Worm (Caenorhabditis elegans) whole organism, L4/young adult: ENCODE results near the gene dpy-19.

Experiments used
- W03F9.2 ChIP-seq: fragments of 150-350 bp; optimal IDR thresholded peaks from 2 replicates; lab custom pipeline; 2014; ENCODE audit warnings: missing biosample characterization, missing genetic modification characterization
- dao-5 ChIP-seq: sonication (generic microtip); optimal IDR thresholded peaks from 2 replicates; lab custom pipeline; 2016; ENCODE audit warnings: missing genotype, missing genetic modification characterization, moderate library complexity, missing compliant biosample characterization
- him-1 ChIP-seq: sonication (generic microtip); optimal IDR thresholded peaks from 2 replicates; lab custom pipeline; 2016; ENCODE audit warnings: missing genotype, missing genetic modification reagents, missing genetic modification characterization, missing compliant biosample characterization

dpy-19 gene

ce11 chrIII:8667382-8667781 lies at the start of gene dpy-19:
TSS of gene dpy-19 (minus strand) at chrIII:8667482.
- TF ChIP-seq him-1 (tag; lab: Kevin White, UChicago) (no peak), dao-5 (tag; lab: Kevin White, UChicago) (no peak), W03F9.2 (tag; lab: Kevin White, UChicago) (no peak)

ce11 chrIII:8716084-8716483 lies 48.8 kb upstream of the dpy-19 start, which contains the start of gene B0303.14:
TSS of gene B0303.14 (minus strand) at chrIII:8716184.
- TF ChIP-seq W03F9.2 (tag; lab: Kevin White, UChicago), result no peak

ce11 chrIII:8712968-8713367 lies 45.7 kb upstream of the dpy-19 start:
- no peak for TF ChIP-seq him-1 (tag; lab: Kevin White, UChicago)
- no peak for TF ChIP-seq W03F9.2 (tag; lab: Kevin White, UChicago)
- no peak for TF ChIP-seq dao-5 (tag; lab: Kevin White, UChicago)

- no peak for TF ChIP-seq him-1 (tag; lab: Kevin White, UChicago)
- no peak for TF ChIP-seq dao-5 (tag; lab: Kevin White, UChicago)
- TF ChIP-seq W03F9.2 (tag; lab: Kevin White, UChicago), result no peak
Observed at ce11 chrIII:8710310-8710709, 43.0 kb upstream of the dpy-19 start, which contains the start of gene B0303.11. TSS of gene B0303.11 (minus strand) at chrIII:8710410.

ce11 chrIII:8709735-8710134 lies 42.5 kb upstream of the dpy-19 start:
- TF ChIP-seq him-1 (tag; lab: Kevin White, UChicago) (no peak), dao-5 (tag; lab: Kevin White, UChicago) (no peak), W03F9.2 (tag; lab: Kevin White, UChicago) (no peak)

ce11 chrIII:8704765-8705164 lies 37.5 kb upstream of the dpy-19 start, which contains the start of gene B0303.16:
TSS of gene B0303.16 (plus strand) at chrIII:8705065.
- TF ChIP-seq him-1 (tag; lab: Kevin White, UChicago), result no peak
- TF ChIP-seq dao-5 (tag; lab: Kevin White, UChicago), result no peak
- no peak for TF ChIP-seq W03F9.2 (tag; lab: Kevin White, UChicago)

ce11 chrIII:8700289-8700957 lies 33.1 kb upstream of the dpy-19 start, which contains the start of the genes sdz-1 and vps-33.1:
TSS of gene sdz-1 (minus strand) at chrIII:8700339.
TSS of gene vps-33.1 (plus strand) at chrIII:8700927.
- no peak for TF ChIP-seq W03F9.2 (tag; lab: Kevin White, UChicago)
- no peak for TF ChIP-seq him-1 (tag; lab: Kevin White, UChicago)
- TF ChIP-seq dao-5 (tag; lab: Kevin White, UChicago), result no peak

- no peak for TF ChIP-seq him-1 (tag; lab: Kevin White, UChicago)
Observed at ce11 chrIII:8697268-8697907, 30.1 kb upstream of the dpy-19 start.

ce11 chrIII:8696680-8697079 lies 29.4 kb upstream of the dpy-19 start:
- TF ChIP-seq W03F9.2 (tag; lab: Kevin White, UChicago) (no peak), dao-5 (tag; lab: Kevin White, UChicago) (no peak), him-1 (tag; lab: Kevin White, UChicago) (no peak)

ce11 chrIII:8693322-8693721 lies 26.0 kb upstream of the dpy-19 start, which contains the start of gene B0303.7:
TSS of gene B0303.7 (plus strand) at chrIII:8693622.
- TF ChIP-seq him-1 (tag; lab: Kevin White, UChicago) (no peak), W03F9.2 (tag; lab: Kevin White, UChicago) (no peak), dao-5 (tag; lab: Kevin White, UChicago) (no peak)

ce11 chrIII:8689655-8690054 lies 22.4 kb upstream of the dpy-19 start, which contains the start of gene B0303.4:
TSS of gene B0303.4 (plus strand) at chrIII:8689850.
- no peak for TF ChIP-seq dao-5 (tag; lab: Kevin White, UChicago)
- TF ChIP-seq W03F9.2 (tag; lab: Kevin White, UChicago), result peak; percentile 22

ce11 chrIII:8689143-8689542 lies 21.9 kb upstream of the dpy-19 start:
- no peak for TF ChIP-seq dao-5 (tag; lab: Kevin White, UChicago)
- no peak for TF ChIP-seq him-1 (tag; lab: Kevin White, UChicago)
- no peak for TF ChIP-seq W03F9.2 (tag; lab: Kevin White, UChicago)

ce11 chrIII:8688438-8688946 lies 21.2 kb upstream of the dpy-19 start, which contains the start of gene hadb-1:
TSS of gene hadb-1 (minus strand) at chrIII:8688488.
- TF ChIP-seq dao-5 (tag; lab: Kevin White, UChicago) (no peak), him-1 (tag; lab: Kevin White, UChicago) (no peak), W03F9.2 (tag; lab: Kevin White, UChicago) (no peak)
